Fruit fly (Drosophila melanogaster): Measurements from ENCODE around the gene CG3748.
A peak's percentile ranks its signal among the peaks of the same experiment; 100 is the strongest.

The CG3748 gene

dm6 chr2L:9333300-9333876 lies 9.2 kb upstream of the CG3748 start, which contains the start of gene Eaat1:
Eaat1 (plus strand) TSS chr2L:9333567.
- TF ChIP-seq CG7368 (GFP tag; optimal IDR thresholded peaks at IDR 0.05) (no peak), eg (GFP tag; IDR thresholded peaks at IDR 0.05) (no peak), svp (GFP tag) (peak; percentile 22), CG9139 (GFP tag; optimal IDR thresholded peaks at IDR 0.05) (no peak), CG16779 (tag; optimal IDR thresholded peaks at IDR 0.05) (peak; percentile 41), CG8119 (GFP tag; IDR thresholded peaks at IDR 0.05) (no peak), Smox (GFP tag; optimal IDR thresholded peaks at IDR 0.05) (no peak), CG8632 (GFP tag; optimal IDR thresholded peaks at IDR 0.05) (no peak), dsx (GFP tag; optimal IDR thresholded peaks at IDR 0.05; ENCODE audit: poor library complexity, severe bottlenecking) (no peak), CG1621 (tag; optimal IDR thresholded peaks at IDR 0.05) (no peak), Met (GFP tag; optimal IDR thresholded peaks at IDR 0.05) (no peak)

dm6 chr2L:9338852-9339251 lies 3.8 kb upstream of the CG3748 start:
- TF ChIP-seq svp (GFP tag) (peak; percentile 70), Gug (GFP tag; IDR thresholded peaks at IDR 0.05) (no peak)

dm6 chr2L:9341960-9342359 lies 672 bp upstream of the CG3748 start:
- TF ChIP-seq Eip78C (GFP tag) (no peak), svp (GFP tag) (peak; percentile 13)

dm6 chr2L:9349246-9349645 lies 6.6 kb downstream of the CG3748 start, which contains the start of gene CG43350:
CG43350 (plus strand) TSS chr2L:9349546.
- no peak for TF ChIP-seq Ets96B (tag; optimal IDR thresholded peaks at IDR 0.05)
- no peak for TF ChIP-seq Ets21C (GFP tag; optimal IDR thresholded peaks at IDR 0.05)
- TF ChIP-seq cyc (GFP tag; optimal IDR thresholded peaks at IDR 0.05): no peak
- TF ChIP-seq Eip78C (GFP tag): no peak
- no peak for TF ChIP-seq achi (GFP tag; optimal IDR thresholded peaks at IDR 0.05)
- TF ChIP-seq CG15336 (GFP tag; IDR thresholded peaks at IDR 0.05): no peak
- TF ChIP-seq Lpt (GFP tag; optimal IDR thresholded peaks at IDR 0.05): no peak

- TF ChIP-seq svp (GFP tag): peak; percentile 20
- TF ChIP-seq CG11902 (GFP tag; optimal IDR thresholded peaks at IDR 0.05): no peak
- no peak for TF ChIP-seq fkh (GFP tag; optimal IDR thresholded peaks at IDR 0.05)
- TF ChIP-seq eg (GFP tag; IDR thresholded peaks at IDR 0.05): no peak
Measured at dm6 chr2L:9350170-9350569, 7.5 kb downstream of the CG3748 start, which contains the start of gene CG13110. CG13110 (plus strand) TSS chr2L:9350470.

dm6 chr2L:9367340-9367739 lies 24.7 kb downstream of the CG3748 start, which contains the start of gene CG34181:
CG34181 (plus strand) TSS chr2L:9367640.
- TF ChIP-seq Sox102F (GFP tag; optimal IDR thresholded peaks at IDR 0.05) (no peak), svp (GFP tag) (no peak)

dm6 chr2L:9369724-9370123 lies 27.1 kb downstream of the CG3748 start:
- TF ChIP-seq achi (GFP tag; optimal IDR thresholded peaks at IDR 0.05): no peak
- no peak for TF ChIP-seq Hr39 (GFP tag; optimal IDR thresholded peaks at IDR 0.05)
- no peak for TF ChIP-seq vri (GFP tag; optimal IDR thresholded peaks at IDR 0.05)

dm6 chr2L:9377789-9378188 lies 35.2 kb downstream of the CG3748 start:
- TF ChIP-seq CG16779 (tag; optimal IDR thresholded peaks at IDR 0.05): no peak
- TF ChIP-seq achi (GFP tag; optimal IDR thresholded peaks at IDR 0.05): no peak
- TF ChIP-seq Ets21C (GFP tag; optimal IDR thresholded peaks at IDR 0.05): no peak
- no peak for TF ChIP-seq CG6808 (GFP tag; optimal IDR thresholded peaks at IDR 0.05)
- no peak for TF ChIP-seq CG6854 (GFP tag; optimal IDR thresholded peaks at IDR 0.05)
- TF ChIP-seq Ets96B (tag; optimal IDR thresholded peaks at IDR 0.05): no peak
- TF ChIP-seq CG34406 (GFP tag; optimal IDR thresholded peaks at IDR 0.05): no peak
- TF ChIP-seq CG3919 (GFP tag; optimal IDR thresholded peaks at IDR 0.05): no peak
- TF ChIP-seq CG8319 (GFP tag; optimal IDR thresholded peaks at IDR 0.05): no peak
- TF ChIP-seq dsx (GFP tag; optimal IDR thresholded peaks at IDR 0.05; ENCODE audit: poor library complexity, severe bottlenecking): no peak
